Worm (Caenorhabditis elegans) whole organism, early embryonic: ENCODE measurements around the gene nhr-120.

Experiments
- B0310.2 ChIP-seq: sonication (generic microtip); optimal IDR thresholded peaks from 2 replicates; lab custom pipeline; 2016; ENCODE audit warnings: mild to moderate bottlenecking, missing genetic modification characterization, missing compliant biosample characterization
- F13C5.2 ChIP-seq: sonication (generic microtip); optimal IDR thresholded peaks from 2 replicates; lab custom pipeline; 2017; ENCODE audit warnings: mild to moderate bottlenecking, missing genetic modification characterization, inconsistent platforms, missing compliant biosample characterization
- aly-1 ChIP-seq: sonication (generic microtip); optimal IDR thresholded peaks from 2 replicates; lab custom pipeline; 2016; ENCODE audit warnings: missing genetic modification characterization, missing compliant biosample characterization
- ama-1 ChIP-seq: fragments of 150-350 bp; optimal IDR thresholded peaks from 2 replicates; lab custom pipeline; 2014
- ceh-36 ChIP-seq: sonication (generic microtip); optimal IDR thresholded peaks from 2 replicates; lab custom pipeline; 2016; ENCODE audit warnings: missing genetic modification characterization, inconsistent platforms, missing compliant biosample characterization
- ets-7 ChIP-seq: sonication (generic microtip); optimal IDR thresholded peaks from 2 replicates; lab custom pipeline; 2016; ENCODE audit warnings: missing genotype, missing genetic modification characterization, missing compliant biosample characterization
- flt-1 ChIP-seq: fragments of 200-800 bp; sonication (Bioruptor generic); IDR thresholded peaks from 2 replicates; pipeline ENCODE4 v1.3.6; 2022; ENCODE audit warnings: missing genetic modification characterization, missing compliant biosample characterization
- hmbx-1 ChIP-seq: sonication (generic microtip); optimal IDR thresholded peaks from 2 replicates; lab custom pipeline; 2016; ENCODE audit warnings: mild to moderate bottlenecking, missing genetic modification characterization, missing compliant biosample characterization
- hmg-4 ChIP-seq: fragments of 200-800 bp; sonication (Bioruptor generic); optimal IDR thresholded peaks from 2 replicates; lab custom pipeline; 2018; ENCODE audit warnings: mild to moderate bottlenecking, missing genetic modification characterization, missing compliant biosample characterization
- hnd-1 ChIP-seq: sonication (generic microtip); optimal IDR thresholded peaks from 2 replicates; lab custom pipeline; 2016; ENCODE audit warnings: missing genetic modification characterization, missing compliant biosample characterization
- scrt-1 ChIP-seq: fragments of 200-800 bp; sonication (Bioruptor generic); IDR thresholded peaks from 2 replicates; pipeline ENCODE4 v1.3.6; 2022; ENCODE audit warnings: missing genetic modification characterization, missing compliant biosample characterization
- tbx-11 ChIP-seq: fragments of 200-800 bp; sonication (Bioruptor generic); IDR thresholded peaks from 2 replicates; pipeline ENCODE4 v1.3.6; 2022; ENCODE audit warnings: missing genetic modification characterization, missing compliant biosample characterization

ce11 chrX:6649573-6649972, 9.2 kb upstream of the nhr-120 start:
- TF ChIP-seq ets-7 (no peak), hnd-1 (no peak), ama-1 (lab: Kevin White, UChicago) (no peak), B0310.2 (tag; lab: Kevin White, UChicago) (no peak), flt-1 (GFP tag; lab: Robert Waterston, UW) (no peak), scrt-1 (GFP tag; lab: Robert Waterston, UW) (no peak), hmg-4 (GFP tag; lab: Kevin White, UChicago) (no peak), tbx-11 (GFP tag; lab: Robert Waterston, UW) (no peak), ceh-36 (no peak), F13C5.2 (tag; lab: Kevin White, UChicago) (no peak), hmbx-1 (tag; lab: Kevin White, UChicago) (no peak), aly-1 (no peak)
